Worm (Caenorhabditis elegans) whole organism, L4/young adult: ENCODE data around the gene ppat-1.

Experiments
- dao-5 ChIP-seq: sonication (generic microtip); optimal IDR thresholded peaks from 2 replicates; lab custom pipeline; 2016; ENCODE audit warnings: missing genotype, missing genetic modification characterization, moderate library complexity, missing compliant biosample characterization
- him-1 ChIP-seq: sonication (generic microtip); optimal IDR thresholded peaks from 2 replicates; lab custom pipeline; 2016; ENCODE audit warnings: missing genotype, missing genetic modification reagents, missing genetic modification characterization, missing compliant biosample characterization

ce11 chrIII:4646246-4646645 is 42.8 kb upstream of the ppat-1 start, which contains the start of gene pqn-29:
- TF ChIP-seq dao-5 (tag; lab: Kevin White, UChicago) (no peak), him-1 (tag; lab: Kevin White, UChicago) (no peak)
